Fruit fly (Drosophila melanogaster): ENCODE data around the gene Syp.

- no peak for TF ChIP-seq insv (optimal IDR thresholded peaks at IDR 0.05)
- no peak for TF ChIP-seq h (optimal IDR thresholded peaks at IDR 0.05)
- no peak for TF ChIP-seq Myc (optimal IDR thresholded peaks at IDR 0.05)
These were observed 1.5 kb upstream of the Syp start for dm6 chr3R:20754991-20755390.
